Worm (Caenorhabditis elegans) whole organism, midembryonic: ENCODE measurements around the gene zip-8.

Experiments
- T22C8.4 ChIP-seq: fragments of 200-800 bp; sonication (Bioruptor generic); IDR thresholded peaks from 2 replicates; pipeline ENCODE4 v1.3.6; 2022; ENCODE audit warnings: missing genetic modification characterization, missing compliant biosample characterization
- cog-1 ChIP-seq: sonication (generic microtip); optimal IDR thresholded peaks from 2 replicates; lab custom pipeline; 2016; ENCODE audit warnings: missing genetic modification characterization, missing compliant biosample characterization
- flt-1 ChIP-seq: fragments of 200-800 bp; sonication (Bioruptor generic); IDR thresholded peaks from 2 replicates; pipeline ENCODE4 v1.3.6; 2022; ENCODE audit warnings: missing genetic modification characterization, missing compliant biosample characterization
- klf-2 ChIP-seq: fragments of 200-800 bp; sonication (Bioruptor generic); conservative IDR thresholded peaks from 2 replicates; pipeline ENCODE4 v1.3.6; 2022; ENCODE audit warnings: missing genetic modification reagents, missing genetic modification characterization, missing compliant biosample characterization
- med-1 ChIP-seq: sonication (generic microtip); optimal IDR thresholded peaks from 2 replicates; lab custom pipeline; 2017; ENCODE audit warnings: missing genetic modification characterization, mild to moderate bottlenecking, missing compliant biosample characterization, antibody characterized with exemption, missing genetic modification reagents; ENCODE audit not compliant: insufficient read depth
- ref-1 ChIP-seq: fragments of 200-800 bp; sonication (Bioruptor generic); conservative IDR thresholded peaks from 2 replicates; pipeline ENCODE4 v1.3.6; 2022; ENCODE audit warnings: missing genetic modification reagents, missing genetic modification characterization, missing compliant biosample characterization
- tab-1 ChIP-seq: fragments of 200-800 bp; sonication (Bioruptor generic); IDR thresholded peaks from 2 replicates; pipeline ENCODE4 v1.3.6; 2022; ENCODE audit warnings: missing genetic modification characterization, missing compliant biosample characterization
- ztf-23 ChIP-seq: fragments of 200-800 bp; sonication (Bioruptor generic); IDR thresholded peaks from 2 replicates; pipeline ENCODE4 v1.3.6; 2022; ENCODE audit warnings: missing genetic modification reagents, missing genetic modification characterization, missing compliant biosample characterization
- ztf-29 ChIP-seq: fragments of 200-800 bp; sonication (Bioruptor generic); IDR thresholded peaks from 2 replicates; pipeline ENCODE4 v1.3.6; 2022; ENCODE audit warnings: missing genetic modification reagents, missing genetic modification characterization, missing compliant biosample characterization

Gene zip-8

DNA sequence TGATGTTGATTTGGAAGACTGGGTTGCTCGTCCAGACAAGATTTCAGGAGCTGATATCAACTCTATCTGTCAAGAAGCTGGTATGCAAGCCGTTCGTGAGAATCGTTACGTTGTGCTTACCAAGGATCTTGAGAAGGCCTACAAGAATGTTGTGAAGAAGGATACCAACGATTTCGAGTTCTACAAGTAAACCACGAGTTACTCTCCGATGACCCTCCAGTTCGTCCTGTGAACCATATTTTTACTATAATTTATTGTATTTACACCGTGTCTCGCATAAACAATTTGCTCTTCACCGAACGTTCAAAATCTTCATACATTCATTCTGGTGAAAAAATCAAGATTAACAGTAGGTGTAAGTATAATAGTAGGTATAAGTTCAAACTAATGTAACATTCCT is 12.2 kb downstream of the zip-8 start:
- no peak for TF ChIP-seq med-1 (GFP tag; lab: Kevin White, UChicago)
- no peak for TF ChIP-seq tab-1 (GFP tag; lab: Robert Waterston, UW)
- no peak for TF ChIP-seq T22C8.4 (GFP tag; lab: Robert Waterston, UW)
- no peak for TF ChIP-seq klf-2 (GFP tag; lab: Robert Waterston, UW)
- no peak for TF ChIP-seq ztf-23
- TF ChIP-seq ref-1: no peak
- TF ChIP-seq cog-1 (tag; lab: Kevin White, UChicago): no peak
- no peak for TF ChIP-seq flt-1
- TF ChIP-seq ztf-29 (GFP tag; lab: Robert Waterston, UW): no peak

DNA sequence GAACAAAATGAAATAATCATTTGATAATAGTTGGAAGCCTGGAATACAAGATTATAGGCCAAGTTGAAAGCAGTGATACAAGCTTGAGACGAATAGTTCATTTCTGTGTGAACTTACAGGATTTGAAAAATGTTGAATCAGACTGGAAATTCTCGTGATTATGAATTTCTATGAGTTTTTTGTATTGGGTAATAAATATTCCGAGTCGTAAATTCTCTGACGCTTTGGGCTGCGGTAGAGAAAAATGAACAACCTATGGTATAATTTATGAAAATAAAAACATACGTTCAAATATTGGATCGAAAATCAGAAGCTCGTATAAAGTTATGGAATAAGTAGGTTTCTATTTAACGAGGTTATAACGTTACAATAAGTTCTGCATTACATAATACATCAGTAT is 14.1 kb downstream of the zip-8 start, which contains the start of gene srb-11:
srb-11 (minus strand) TSS at position 101 of the 400 bp plus-strand sequence.
- TF ChIP-seq klf-2 (GFP tag; lab: Robert Waterston, UW) (no peak), ztf-23 (no peak), T22C8.4 (GFP tag; lab: Robert Waterston, UW) (no peak), ztf-29 (GFP tag; lab: Robert Waterston, UW) (no peak), flt-1 (no peak), tab-1 (GFP tag; lab: Robert Waterston, UW) (no peak), ref-1 (no peak)

DNA sequence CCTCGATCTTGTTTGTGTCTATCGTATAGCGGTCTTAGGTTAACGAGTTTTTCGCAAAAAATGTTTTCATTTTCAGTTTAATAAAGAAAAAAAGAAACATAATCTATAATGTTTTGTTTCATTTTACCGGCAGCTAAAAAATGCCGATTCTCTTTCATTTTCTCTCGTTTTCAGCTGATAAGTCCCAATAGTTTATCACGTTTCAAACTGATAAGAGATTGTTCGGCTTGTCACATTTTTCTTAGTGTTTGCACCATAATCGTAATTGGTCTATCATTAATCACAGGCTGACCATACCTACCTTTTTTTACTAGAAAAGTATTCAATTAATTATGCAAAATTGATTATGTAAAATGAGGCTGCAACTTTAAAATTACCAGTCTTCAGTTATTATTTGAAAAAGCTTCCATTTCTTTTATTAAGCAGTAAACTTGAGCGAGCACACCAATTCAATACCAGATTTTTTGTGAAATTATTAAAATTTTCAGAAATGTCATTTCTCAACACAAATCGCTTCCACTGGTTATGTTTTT is 16.5 kb downstream of the zip-8 start, which contains the start of gene F23F12.13:
F23F12.13 (plus strand) TSS at position 483 of the 533 bp plus-strand sequence.
- TF ChIP-seq ref-1: no peak
- TF ChIP-seq med-1 (GFP tag; lab: Kevin White, UChicago): no peak
- TF ChIP-seq ztf-23: no peak
- no peak for TF ChIP-seq flt-1
- no peak for TF ChIP-seq ztf-29 (GFP tag; lab: Robert Waterston, UW)
- TF ChIP-seq cog-1 (tag; lab: Kevin White, UChicago): no peak
- TF ChIP-seq T22C8.4 (GFP tag; lab: Robert Waterston, UW): no peak
- TF ChIP-seq tab-1 (GFP tag; lab: Robert Waterston, UW): no peak
- TF ChIP-seq klf-2 (GFP tag; lab: Robert Waterston, UW): no peak

DNA sequence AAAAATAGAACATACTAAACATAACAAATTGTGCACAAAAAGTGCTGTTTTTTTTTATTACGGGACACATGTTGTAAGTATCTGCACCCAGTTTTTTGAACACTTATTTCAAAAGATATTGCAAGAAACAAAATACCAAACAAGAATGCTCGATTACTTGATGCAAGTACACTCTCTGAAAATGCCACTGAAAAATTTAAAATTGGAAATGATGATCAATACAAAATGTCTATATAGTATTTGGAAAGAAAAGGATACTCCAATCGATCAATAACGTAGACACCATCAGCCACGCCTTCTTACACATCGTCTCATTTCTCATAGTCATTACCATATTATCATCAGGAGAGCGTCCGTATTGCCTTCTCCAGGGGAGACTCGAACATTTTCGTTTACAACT is 19.4 kb downstream of the zip-8 start, which contains the start of gene sdz-15:
sdz-15 (plus strand) TSS at position 301 of the 400 bp plus-strand sequence.
- TF ChIP-seq tab-1 (GFP tag; lab: Robert Waterston, UW): no peak
- no peak for TF ChIP-seq cog-1 (tag; lab: Kevin White, UChicago)
- no peak for TF ChIP-seq ztf-23
- no peak for TF ChIP-seq flt-1
- no peak for TF ChIP-seq T22C8.4 (GFP tag; lab: Robert Waterston, UW)
- no peak for TF ChIP-seq ref-1
- no peak for TF ChIP-seq med-1 (GFP tag; lab: Kevin White, UChicago)

DNA sequence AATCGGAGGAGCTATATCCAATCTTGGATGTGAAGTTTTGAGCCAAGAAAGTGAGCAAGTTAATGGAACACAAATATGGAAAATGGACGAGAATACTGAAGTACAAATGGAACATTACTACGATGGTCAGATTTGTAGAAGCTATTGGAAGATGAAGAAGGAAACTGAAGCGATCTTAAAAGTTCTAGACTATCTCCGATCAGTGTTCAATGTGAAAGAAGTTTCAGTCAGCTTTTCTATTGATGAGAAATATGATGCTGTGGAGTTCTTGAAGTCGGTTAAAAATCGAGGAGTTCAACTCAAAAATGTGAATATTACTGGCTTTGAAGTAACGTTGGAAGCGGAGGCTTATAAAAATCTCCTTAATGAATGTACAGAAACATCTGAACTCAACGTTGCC is 20.3 kb downstream of the zip-8 start:
- TF ChIP-seq med-1 (GFP tag; lab: Kevin White, UChicago): no peak

DNA sequence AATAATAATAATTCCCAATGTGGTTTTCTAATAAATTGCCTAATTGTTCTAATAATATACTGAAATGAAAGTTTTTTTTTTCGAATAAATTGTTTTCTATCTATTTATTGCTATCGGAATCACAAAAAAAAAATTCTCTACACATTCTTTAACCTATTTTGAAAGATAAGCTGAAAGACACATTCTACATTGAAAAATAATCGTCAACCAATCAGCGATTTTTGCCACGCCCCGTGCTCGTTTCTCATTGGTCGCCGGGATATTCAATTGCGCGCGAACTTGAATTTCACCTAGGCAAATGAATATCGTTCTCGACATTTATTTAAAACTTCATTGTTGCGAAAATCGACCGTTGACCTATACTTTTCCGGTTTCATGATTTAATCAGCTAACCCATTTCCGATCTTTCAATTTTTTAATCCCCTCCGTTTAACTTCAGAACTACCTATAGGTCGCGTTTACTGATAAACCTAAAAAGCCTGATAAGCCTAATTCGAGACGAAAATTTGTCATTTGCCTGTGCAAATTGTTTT is 21.3 kb downstream of the zip-8 start, which contains the start of gene F23F12.3:
F23F12.3 (plus strand) TSS at position 483 of the 533 bp plus-strand sequence.
- no peak for TF ChIP-seq ztf-23
- TF ChIP-seq flt-1: no peak
- no peak for TF ChIP-seq ztf-29 (GFP tag; lab: Robert Waterston, UW)
- no peak for TF ChIP-seq med-1 (GFP tag; lab: Kevin White, UChicago)

DNA sequence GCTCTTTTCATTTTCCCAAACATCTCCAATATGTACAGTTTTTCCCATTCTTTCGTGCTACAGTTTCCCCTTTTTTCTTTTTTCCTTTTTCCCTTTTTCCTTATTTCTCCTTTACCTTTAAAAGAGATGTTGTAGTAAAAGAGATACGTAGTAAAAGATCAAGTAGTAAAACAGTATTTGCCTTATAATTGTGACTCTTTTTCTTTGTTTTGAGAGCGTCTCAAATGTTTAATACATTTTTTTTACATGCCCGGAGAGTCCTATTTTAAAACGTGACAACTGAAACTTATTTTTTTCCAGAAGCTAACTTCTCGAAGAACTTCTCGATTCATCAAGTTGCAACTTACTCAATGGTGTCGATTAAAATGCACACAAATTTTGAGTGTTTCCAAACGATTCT is 29.1 kb downstream of the zip-8 start, which contains the start of gene F23F12.12:
F23F12.12 (plus strand) TSS at position 301 of the 400 bp plus-strand sequence.
- no peak for TF ChIP-seq cog-1 (tag; lab: Kevin White, UChicago)
- TF ChIP-seq flt-1: no peak
- no peak for TF ChIP-seq ref-1
- TF ChIP-seq med-1 (GFP tag; lab: Kevin White, UChicago): no peak
- no peak for TF ChIP-seq T22C8.4 (GFP tag; lab: Robert Waterston, UW)
- TF ChIP-seq ztf-23: no peak
- no peak for TF ChIP-seq ztf-29 (GFP tag; lab: Robert Waterston, UW)
- TF ChIP-seq klf-2 (GFP tag; lab: Robert Waterston, UW): no peak
- no peak for TF ChIP-seq tab-1 (GFP tag; lab: Robert Waterston, UW)

DNA sequence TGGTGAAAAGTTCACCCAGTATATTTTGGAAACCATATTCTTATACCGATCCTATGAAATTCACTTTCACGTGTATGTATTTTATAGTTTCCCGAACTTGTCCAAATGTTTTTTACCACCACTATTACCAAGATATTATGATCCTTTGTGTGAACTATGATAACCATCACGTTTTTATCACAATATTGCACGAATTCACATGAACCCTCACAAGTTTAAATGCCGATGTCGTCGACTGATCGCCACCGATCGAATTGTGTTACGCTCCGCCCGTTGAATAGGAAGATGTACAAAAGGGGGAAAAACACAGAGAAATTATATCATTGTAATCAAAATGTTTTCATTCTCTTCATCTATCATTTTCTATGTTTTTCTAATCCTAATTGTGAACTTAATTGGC is 29.6 kb downstream of the zip-8 start:
- no peak for TF ChIP-seq T22C8.4 (GFP tag; lab: Robert Waterston, UW)
- no peak for TF ChIP-seq ztf-23

DNA sequence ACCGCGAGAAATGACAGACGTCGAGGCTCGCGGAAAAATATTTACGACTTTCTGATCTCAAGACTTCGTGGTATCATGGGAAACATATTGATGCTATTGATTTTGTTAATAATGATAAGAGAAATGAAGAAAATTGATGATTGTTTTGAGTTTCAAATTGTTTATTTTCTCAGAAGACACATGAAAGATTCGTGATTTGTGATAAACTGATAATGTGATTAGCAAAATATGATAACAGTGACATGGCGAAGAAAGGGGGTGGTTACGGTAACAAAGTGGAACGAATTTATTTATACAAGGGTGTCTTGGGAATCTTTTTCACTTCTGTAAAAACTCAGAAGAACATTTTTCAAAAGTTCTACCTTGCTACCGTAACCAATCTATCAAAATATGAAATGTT is 30.5 kb downstream of the zip-8 start:
- TF ChIP-seq tab-1 (GFP tag; lab: Robert Waterston, UW): no peak
- TF ChIP-seq T22C8.4 (GFP tag; lab: Robert Waterston, UW): no peak
- no peak for TF ChIP-seq ref-1
- TF ChIP-seq klf-2 (GFP tag; lab: Robert Waterston, UW): no peak
- TF ChIP-seq med-1 (GFP tag; lab: Kevin White, UChicago): no peak
- no peak for TF ChIP-seq ztf-29 (GFP tag; lab: Robert Waterston, UW)
- no peak for TF ChIP-seq flt-1
- TF ChIP-seq cog-1 (tag; lab: Kevin White, UChicago): no peak
- no peak for TF ChIP-seq ztf-23

DNA sequence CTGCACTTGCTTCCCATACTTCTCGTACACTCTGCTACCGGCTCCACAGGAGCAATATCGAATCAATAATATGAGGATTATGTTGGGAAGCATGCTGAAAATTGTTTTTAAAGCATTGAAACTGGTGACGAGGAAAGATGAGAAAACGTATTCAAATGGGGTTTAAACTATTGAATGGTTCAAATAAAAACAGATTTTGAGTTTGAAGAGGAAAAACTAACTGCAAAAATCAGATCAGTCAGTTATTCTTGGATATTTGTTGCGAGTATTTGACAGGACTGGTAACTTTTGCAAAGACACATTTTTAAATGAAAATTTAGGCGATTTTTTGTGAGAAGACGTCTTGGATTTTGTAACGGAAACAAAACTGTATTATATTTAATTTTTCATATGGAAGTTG is 35.9 kb downstream of the zip-8 start, which contains the start of gene acr-5:
acr-5 (minus strand) TSS at position 101 of the 400 bp plus-strand sequence.
- TF ChIP-seq cog-1 (tag; lab: Kevin White, UChicago) (no peak), ref-1 (no peak), T22C8.4 (GFP tag; lab: Robert Waterston, UW) (no peak), tab-1 (GFP tag; lab: Robert Waterston, UW) (no peak), ztf-29 (GFP tag; lab: Robert Waterston, UW) (no peak), klf-2 (GFP tag; lab: Robert Waterston, UW) (no peak), med-1 (GFP tag; lab: Kevin White, UChicago) (no peak), flt-1 (no peak), ztf-23 (no peak)
